Worm (Caenorhabditis elegans) whole organism, L3 larva: ENCODE results near the gene T20D4.7.

Source experiments
- ama-1 ChIP-seq: fragments of 150-350 bp; optimal IDR thresholded peaks from 2 replicates; lab custom pipeline; 2018
- fos-1 ChIP-seq: fragments of 150-350 bp; optimal IDR thresholded peaks from 2 replicates; lab custom pipeline; 2014; ENCODE audit warnings: missing biosample characterization, missing genetic modification characterization
- lsy-12 ChIP-seq: sonication (generic microtip); optimal IDR thresholded peaks from 2 replicates; lab custom pipeline; 2016; ENCODE audit warnings: mild to moderate bottlenecking, missing genetic modification characterization, missing compliant biosample characterization
- mdl-1 ChIP-seq: fragments of 150-350 bp; optimal IDR thresholded peaks from 2 replicates; lab custom pipeline; 2014; ENCODE audit warnings: missing biosample characterization, missing genetic modification characterization
- nhr-77 ChIP-seq: fragments of 150-350 bp; optimal IDR thresholded peaks from 2 replicates; lab custom pipeline; 2014; ENCODE audit warnings: missing biosample characterization, missing genetic modification characterization

DNA sequence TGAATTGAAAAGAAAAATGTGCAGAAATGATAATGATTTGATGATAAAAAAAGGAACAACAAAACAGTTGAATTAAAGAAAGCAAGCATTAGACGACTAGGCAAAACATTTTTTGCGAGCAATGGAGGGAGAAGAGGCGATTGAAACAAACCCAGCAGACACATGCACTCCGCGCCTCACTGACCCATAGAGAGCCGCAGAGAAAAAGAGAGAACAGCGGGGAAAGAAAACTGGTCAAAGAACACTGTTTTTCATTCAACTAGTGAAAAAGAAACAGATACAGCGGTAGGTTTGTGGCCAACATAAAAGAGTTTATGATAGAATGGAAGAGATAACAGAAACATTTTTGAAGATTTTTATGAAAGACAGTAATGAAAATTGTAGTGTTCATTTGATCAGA is 20.4 kb upstream of the T20D4.7 start:
- TF ChIP-seq nhr-77 (tag; lab: Kevin White, UChicago) (no peak), fos-1 (tag; lab: Kevin White, UChicago) (no peak), lsy-12 (tag; lab: Kevin White, UChicago) (no peak), mdl-1 (tag; lab: Kevin White, UChicago) (no peak), ama-1 (lab: Kevin White, UChicago) (no peak)
